Fruit fly (Drosophila melanogaster) whole organism, embryonic: ENCODE results near the gene CG13384.

Experiments used
- Abd-B ChIP-seq: fragments of 200-800 bp; sonication (Bioruptor generic); optimal IDR thresholded peaks from 2 replicates; lab custom pipeline; 2018; ENCODE audit warnings: missing biosample characterization, mild to moderate bottlenecking, missing genetic modification characterization, moderate library complexity
- B-H2 ChIP-seq: fragments of 200-800 bp; sonication (Bioruptor generic); optimal IDR thresholded peaks from 2 replicates; lab custom pipeline; 2018; ENCODE audit warnings: missing biosample characterization, mild to moderate bottlenecking, missing genetic modification characterization
- CG10147 ChIP-seq: fragments of 200-800 bp; sonication (Bioruptor generic); optimal IDR thresholded peaks from 2 replicates; lab custom pipeline; 2019; ENCODE audit warnings: missing biosample characterization, mild to moderate bottlenecking, missing genetic modification characterization, moderate library complexity
- CG10267 ChIP-seq: fragments of 200-800 bp; sonication (Bioruptor generic); optimal IDR thresholded peaks from 2 replicates; lab custom pipeline; 2018; ENCODE audit warnings: missing biosample characterization, mild to moderate bottlenecking, missing genetic modification characterization, moderate library complexity
- CG11085 ChIP-seq: fragments of 200-800 bp; sonication (Bioruptor generic); IDR thresholded peaks from 2 replicates; pipeline ENCODE4 v1.3.6; 2022; ENCODE audit warnings: missing biosample characterization, missing genetic modification characterization
- CG11504 ChIP-seq: fragments of 200-800 bp; sonication (Bioruptor generic); optimal IDR thresholded peaks from 3 replicates; lab custom pipeline; 2019; ENCODE audit warnings: missing biosample characterization, mild to moderate bottlenecking, missing genetic modification characterization, moderate library complexity
- CG12219 ChIP-seq: fragments of 200-800 bp; sonication (Bioruptor generic); optimal IDR thresholded peaks from 3 replicates; lab custom pipeline; 2018; ENCODE audit warnings: missing biosample characterization, mild to moderate bottlenecking, missing genetic modification characterization
- CG12236 ChIP-seq: fragments of 200-800 bp; sonication (Bioruptor generic); optimal IDR thresholded peaks from 2 replicates; lab custom pipeline; 2016; ENCODE audit warnings: missing biosample characterization, missing genetic modification characterization
- CG12659 ChIP-seq: fragments of 200-800 bp; sonication (Bioruptor generic); optimal IDR thresholded peaks from 3 replicates; lab custom pipeline; 2017; ENCODE audit warnings: mild to moderate bottlenecking, missing biosample characterization, missing genetic modification reagents, missing genetic modification characterization
- CG12769 ChIP-seq: fragments of 200-800 bp; sonication (Bioruptor generic); optimal IDR thresholded peaks from 2 replicates; lab custom pipeline; 2019; ENCODE audit warnings: missing biosample characterization, mild to moderate bottlenecking, missing genetic modification characterization, moderate library complexity
- CG2199 ChIP-seq: fragments of 200-800 bp; sonication (Bioruptor generic); IDR thresholded peaks from 3 replicates; pipeline ENCODE4 v1.3.6; 2022; ENCODE audit warnings: missing biosample characterization, missing genetic modification characterization
- CG2889 ChIP-seq: fragments of 200-800 bp; sonication (Bioruptor generic); IDR thresholded peaks from 3 replicates; pipeline ENCODE4 v1.3.6; 2022; ENCODE audit warnings: missing biosample characterization, missing genetic modification characterization
- CG33557 ChIP-seq: fragments of 200-800 bp; sonication (Bioruptor generic); optimal IDR thresholded peaks from 2 replicates; lab custom pipeline; 2019; ENCODE audit warnings: missing biosample characterization, mild to moderate bottlenecking, missing genetic modification characterization, moderate library complexity
- CG34376 ChIP-seq: fragments of 200-800 bp; sonication (Bioruptor generic); optimal IDR thresholded peaks from 2 replicates; lab custom pipeline; 2018; ENCODE audit warnings: missing biosample characterization, mild to moderate bottlenecking, missing genetic modification characterization
- CG34422 ChIP-seq: fragments of 200-800 bp; sonication (Bioruptor generic); IDR thresholded peaks from 3 replicates; pipeline ENCODE4 v1.3.6; 2022; ENCODE audit warnings: missing biosample characterization, missing genetic modification characterization
- CG3838 ChIP-seq: fragments of 200-800 bp; sonication (Bioruptor generic); optimal IDR thresholded peaks from 3 replicates; lab custom pipeline; 2016; ENCODE audit warnings: missing biosample characterization, missing genetic modification characterization
- CG4617 ChIP-seq: fragments of 200-800 bp; sonication (Bioruptor generic); optimal IDR thresholded peaks from 3 replicates; lab custom pipeline; 2016; ENCODE audit warnings: missing biosample characterization, missing genetic modification characterization, borderline replicate concordance
- CG7987 ChIP-seq: fragments of 200-800 bp; sonication (Bioruptor generic); optimal IDR thresholded peaks from 2 replicates; lab custom pipeline; 2018; ENCODE audit warnings: missing biosample characterization, mild to moderate bottlenecking, missing genetic modification characterization, moderate library complexity
- CG8765 ChIP-seq: fragments of 200-800 bp; sonication (Bioruptor generic); IDR thresholded peaks from 2 replicates; pipeline ENCODE4 v1.3.6; 2022; ENCODE audit warnings: missing biosample characterization, missing genetic modification characterization
- Dad ChIP-seq: fragments of 200-800 bp; sonication (Bioruptor generic); optimal IDR thresholded peaks from 3 replicates; lab custom pipeline; 2016; ENCODE audit warnings: missing biosample characterization, missing genetic modification characterization
- Dip3 ChIP-seq: fragments of 200-800 bp; sonication (Bioruptor generic); optimal IDR thresholded peaks from 3 replicates; lab custom pipeline; 2016; ENCODE audit warnings: missing biosample characterization, missing genetic modification characterization
- Doc3 ChIP-seq: fragments of 200-800 bp; sonication (Bioruptor generic); IDR thresholded peaks from 3 replicates; pipeline ENCODE4 v1.3.6; 2022; ENCODE audit warnings: missing biosample characterization, missing genetic modification characterization; ENCODE audit not compliant: partially characterized antibody
- E2f1 ChIP-seq: fragments of 200-800 bp; sonication (Bioruptor generic); IDR thresholded peaks from 2 replicates; pipeline ENCODE4 v1.3.6; 2022; ENCODE audit warnings: missing biosample characterization, missing genetic modification characterization
- HLH3B ChIP-seq: fragments of 200-800 bp; sonication (Bioruptor generic); IDR thresholded peaks from 2 replicates; pipeline ENCODE4 v1.3.6; 2022; ENCODE audit warnings: missing biosample characterization, missing genetic modification characterization
- Hr78 ChIP-seq, 2 experiments: fragments of 200-800 bp in 1 of 2; fragments of >200 bp in 1 of 2; sonication (Bioruptor generic) in 1 of 2; optimal IDR thresholded peaks; 2 replicates each; lab custom pipeline; 2017 to 2019; ENCODE audit warnings: missing biosample characterization in 2 of 2, missing genetic modification characterization in 2 of 2, mild to moderate bottlenecking in 1 of 2, moderate library complexity in 1 of 2
- MBD-R2 ChIP-seq: fragments of 200-800 bp; sonication (Bioruptor generic); IDR thresholded peaks from 2 replicates; pipeline ENCODE4 v1.3.6; 2022; ENCODE audit warnings: missing biosample characterization, missing genetic modification characterization
- Max ChIP-seq: fragments of 200-800 bp; sonication (Bioruptor generic); optimal IDR thresholded peaks from 2 replicates; lab custom pipeline; 2016; ENCODE audit warnings: missing biosample characterization, mild to moderate bottlenecking, missing genetic modification characterization
- Nf-YB ChIP-seq: fragments of 200-800 bp; sonication (Bioruptor generic); optimal IDR thresholded peaks from 3 replicates; lab custom pipeline; 2019; ENCODE audit warnings: missing biosample characterization, mild to moderate bottlenecking, missing genetic modification characterization, moderate library complexity
- Sry-δ ChIP-seq: fragments of 200-800 bp; sonication (Bioruptor generic); optimal IDR thresholded peaks from 2 replicates; lab custom pipeline; 2016; ENCODE audit warnings: missing biosample characterization, missing genetic modification characterization
- YL-1 ChIP-seq: fragments of 200-800 bp; sonication (Bioruptor generic); optimal IDR thresholded peaks from 3 replicates; lab custom pipeline; 2017; ENCODE audit warnings: missing biosample characterization, mild to moderate bottlenecking, missing genetic modification characterization
- az2 ChIP-seq: fragments of 200-800 bp; sonication (Bioruptor generic); optimal IDR thresholded peaks from 3 replicates; lab custom pipeline; 2016; ENCODE audit warnings: missing biosample characterization, missing genetic modification characterization
- bbx ChIP-seq: fragments of 200-800 bp; sonication (Bioruptor generic); IDR thresholded peaks from 2 replicates; pipeline ENCODE4 v1.3.6; 2022; ENCODE audit warnings: missing biosample characterization, missing genetic modification characterization; ENCODE audit not compliant: partially characterized antibody
- bowl ChIP-seq: fragments of 200-800 bp; sonication (Bioruptor generic); IDR thresholded peaks from 2 replicates; pipeline ENCODE4 v1.3.6; 2022; ENCODE audit warnings: missing biosample characterization, missing genetic modification characterization
- cas ChIP-seq: fragments of 200-800 bp; sonication (Bioruptor generic); IDR thresholded peaks from 2 replicates; pipeline ENCODE4 v1.3.6; 2022; ENCODE audit warnings: missing biosample characterization, missing genetic modification characterization
- ci ChIP-seq: fragments of 200-800 bp; sonication (Bioruptor generic); IDR thresholded peaks from 3 replicates; pipeline ENCODE4 v1.3.6; 2022; ENCODE audit warnings: missing biosample characterization, missing genetic modification characterization
- crc ChIP-seq: fragments of 200-800 bp; sonication (Bioruptor generic); optimal IDR thresholded peaks from 2 replicates; lab custom pipeline; 2016; ENCODE audit warnings: missing biosample characterization, missing genetic modification characterization
- grn ChIP-seq: fragments of 200-800 bp; sonication (Bioruptor generic); optimal IDR thresholded peaks from 3 replicates; lab custom pipeline; 2017; ENCODE audit warnings: missing biosample characterization, missing genetic modification characterization
- h ChIP-seq: fragments of >200 bp; optimal IDR thresholded peaks from 2 replicates; lab custom pipeline; 2017
- her ChIP-seq: fragments of 200-800 bp; sonication (Bioruptor generic); optimal IDR thresholded peaks from 2 replicates; lab custom pipeline; 2016; ENCODE audit warnings: missing biosample characterization, missing genetic modification characterization
- lov ChIP-seq, 2 experiments: fragments of 200-800 bp in 1 of 2; fragments of >200 bp in 1 of 2; sonication (Bioruptor generic) in 1 of 2; IDR thresholded peaks in 1 of 2; optimal IDR thresholded peaks in 1 of 2; 2 replicates in 1 of 2; 3 replicates in 1 of 2; pipeline versions ENCODE4 v1.3.6 to Lab custom; 2017 to 2022; ENCODE audit warnings: missing biosample characterization in 1 of 2, missing genetic modification characterization in 1 of 2
- mirr ChIP-seq: fragments of 200-800 bp; sonication (Bioruptor generic); optimal IDR thresholded peaks from 3 replicates; lab custom pipeline; 2018; ENCODE audit warnings: missing biosample characterization, mild to moderate bottlenecking, missing genetic modification characterization
- nom ChIP-seq: fragments of 200-800 bp; sonication (Bioruptor generic); optimal IDR thresholded peaks from 2 replicates; lab custom pipeline; 2017; ENCODE audit warnings: missing biosample characterization, missing genetic modification characterization, mild to moderate bottlenecking, moderate library complexity, missing genetic modification reagents
- otp ChIP-seq: fragments of 200-800 bp; sonication (Bioruptor generic); IDR thresholded peaks from 3 replicates; pipeline ENCODE4, ENCODE4 v1.3.6; 2022; ENCODE audit warnings: missing biosample characterization, missing genetic modification characterization
- pzg ChIP-seq: fragments of 200-800 bp; sonication (Bioruptor generic); optimal IDR thresholded peaks from 3 replicates; lab custom pipeline; 2018; ENCODE audit warnings: missing biosample characterization, mild to moderate bottlenecking, missing genetic modification characterization, moderate library complexity
- sens ChIP-seq: fragments of 200-800 bp; sonication (Bioruptor generic); peaks from one replicate; lab custom pipeline; 2016; ENCODE audit warnings: missing biosample characterization, missing genetic modification characterization
- shn ChIP-seq: fragments of 200-800 bp; sonication (Bioruptor generic); optimal IDR thresholded peaks from 3 replicates; lab custom pipeline; 2016; ENCODE audit warnings: missing biosample characterization, missing genetic modification characterization
- tin ChIP-seq: fragments of 200-800 bp; sonication (Bioruptor generic); optimal IDR thresholded peaks from 3 replicates; lab custom pipeline; 2016; ENCODE audit warnings: missing biosample characterization, missing genetic modification characterization

The CG13384 gene

dm6 chr2L:8370364-8371326 lies 13.6 kb upstream of the CG13384 start, which contains the start of gene CG17292 (continued):
- TF ChIP-seq CG7987 (peak; percentile 55), E2f1 (GFP tag; lab: Robert Waterston, UW) (peak; percentile 41; the same call in 1 of the 2 replicates), CG2199 (GFP tag; lab: Robert Waterston, UW) (no peak), mirr (GFP tag; lab: Kevin White, UChicago) (peak; percentile 62), Sry-δ (peak; percentile 80), lov (optimal IDR thresholded peaks at IDR 0.05; lab: Kevin White, UChicago) (no peak), lov (GFP tag; IDR thresholded peaks at IDR 0.05; lab: Robert Waterston, UW) (0 out of 3 replicates have a peak, but pooled peaks have one; percentile 55), CG12219 (peak; percentile 58), CG8765 (GFP tag; lab: Robert Waterston, UW) (no peak), tin (no peak), B-H2 (peak; percentile 74), CG12236 (GFP tag; lab: Kevin White, UChicago) (no peak), grn (GFP tag; lab: Kevin White, UChicago) (peak; percentile 17), Doc3 (GFP tag; lab: Robert Waterston, UW) (peak; percentile 87), CG10267 (tag; lab: Kevin White, UChicago) (peak; percentile 16), h (lab: Kevin White, UChicago) (no peak), nom (no peak), CG3838 (no peak), shn (peak; percentile 46), Max (no peak), CG12659 (GFP tag; lab: Kevin White, UChicago) (peak; percentile 85), CG10147 (GFP tag; lab: Kevin White, UChicago) (peak; percentile 36), CG34376 (GFP tag; lab: Kevin White, UChicago) (peak; percentile 79), Nf-YB (GFP tag; lab: Kevin White, UChicago) (peak; percentile 94), pzg (peak; percentile 67), Abd-B (GFP tag; lab: Kevin White, UChicago) (no peak), sens (peak; percentile 32), CG12769 (tag; lab: Kevin White, UChicago) (peak; percentile 75), CG33557 (GFP tag; lab: Kevin White, UChicago) (peak; percentile 24), Hr78 (GFP tag; optimal IDR thresholded peaks at IDR 0.05; lab: Kevin White, UChicago) (peak in 1 of 2 experiments; percentile 73), ci (peak; percentile 84), MBD-R2 (peak; percentile 67), Dad (peak; percentile 65), cas (GFP tag; lab: Robert Waterston, UW) (peak; percentile 40; the same call in 1 of the 2 replicates), Dip3 (GFP tag; lab: Kevin White, UChicago) (peak; percentile 32), otp (peak; percentile 59; the same call in 1 of the 3 replicates), HLH3B (GFP tag; lab: Robert Waterston, UW) (peak; percentile 60), CG11085 (GFP tag; lab: Robert Waterston, UW) (peak; percentile 32; the same call in 1 of the 2 replicates), bowl (GFP tag; lab: Robert Waterston, UW) (peak; percentile 59; the same call in 1 of the 2 replicates), CG34422 (GFP tag; lab: Robert Waterston, UW) (peak; percentile 77; the same call in 1 of the 3 replicates), CG11504 (peak; percentile 25), her (GFP tag; lab: Kevin White, UChicago) (peak; percentile 19), CG2889 (GFP tag; lab: Robert Waterston, UW) (no peak), bbx (GFP tag; lab: Robert Waterston, UW) (peak; percentile 95), az2 (GFP tag; lab: Kevin White, UChicago) (no peak), crc (no peak), CG4617 (GFP tag; lab: Kevin White, UChicago) (peak; percentile 23), YL-1 (GFP tag; lab: Kevin White, UChicago) (peak; percentile 43)
